Worm (Caenorhabditis elegans) whole organism, L4 larva: ENCODE results near the gene sru-35.

ENCODE experiments used
- F10B5.3 ChIP-seq: sonication (generic microtip); optimal IDR thresholded peaks from 2 replicates; lab custom pipeline; 2016; ENCODE audit warnings: mild to moderate bottlenecking, missing genetic modification characterization, missing compliant biosample characterization
- F26F4.8 ChIP-seq: fragments of 200-800 bp; sonication (Bioruptor generic); conservative IDR thresholded peaks from 2 replicates; pipeline ENCODE4 v1.3.6; 2022; ENCODE audit warnings: missing genetic modification characterization, missing compliant biosample characterization
- R02D3.7 ChIP-seq: fragments of 150-350 bp; sonication (generic microtip); optimal IDR thresholded peaks from 3 replicates; lab custom pipeline; 2014; ENCODE audit warnings: missing biosample characterization, missing genetic modification characterization
- Y75B8A.6 ChIP-seq: fragments of 200-800 bp; sonication (Bioruptor generic); IDR thresholded peaks from 2 replicates; pipeline ENCODE4 v1.3.6; 2022; ENCODE audit warnings: missing genetic modification reagents, missing genetic modification characterization, missing compliant biosample characterization
- ZK337.2 ChIP-seq: fragments of 200-800 bp; sonication (Bioruptor generic); IDR thresholded peaks from 2 replicates; pipeline ENCODE4 v1.3.6; 2022; ENCODE audit warnings: missing genetic modification reagents, missing genetic modification characterization, missing compliant biosample characterization
- aha-1 ChIP-seq: fragments of 150-350 bp; peaks from one replicate; lab custom pipeline; 2014; ENCODE audit warnings: missing biosample characterization, missing genetic modification characterization
- ama-1 ChIP-seq: fragments of 150-350 bp; optimal IDR thresholded peaks from 2 replicates; lab custom pipeline; 2014; ENCODE audit warnings: inconsistent platforms, mixed read lengths
- arid-1 ChIP-seq: fragments of 200-800 bp; sonication (Bioruptor generic); conservative IDR thresholded peaks from 2 replicates; pipeline ENCODE4 v1.3.6; 2022; ENCODE audit warnings: missing genetic modification reagents, missing genetic modification characterization, missing compliant biosample characterization
- ceh-20 ChIP-seq: fragments of 200-800 bp; sonication (Bioruptor generic); IDR thresholded peaks from 2 replicates; pipeline ENCODE4 v1.3.6; 2022; ENCODE audit warnings: missing genetic modification reagents, missing genetic modification characterization, missing compliant biosample characterization
- ceh-28 ChIP-seq: fragments of 150-350 bp; optimal IDR thresholded peaks from 2 replicates; lab custom pipeline; 2014; ENCODE audit warnings: missing biosample characterization, missing genetic modification reagents, missing genetic modification characterization
- ceh-44 ChIP-seq: fragments of 200-800 bp; sonication (Bioruptor generic); IDR thresholded peaks from 2 replicates; pipeline ENCODE4 v1.3.6; 2022; ENCODE audit warnings: missing genetic modification reagents, missing genetic modification characterization, missing compliant biosample characterization
- ctbp-1 ChIP-seq: fragments of 200-800 bp; sonication (Bioruptor generic); IDR thresholded peaks from 2 replicates; pipeline ENCODE4 v1.3.6; 2022; ENCODE audit warnings: missing genetic modification reagents, missing genetic modification characterization, missing compliant biosample characterization
- daf-12 ChIP-seq: fragments of 150-350 bp; optimal IDR thresholded peaks from 2 replicates; lab custom pipeline; 2014; ENCODE audit warnings: missing biosample characterization, missing genetic modification reagents, missing genetic modification characterization
- daf-16 ChIP-seq, 3 experiments: sonication (generic microtip); optimal IDR thresholded peaks; 2 replicates each; lab custom pipeline; 2016 to 2017; ENCODE audit warnings: missing genetic modification characterization in 3 of 3, missing genetic modification reagents in 3 of 3, mild to moderate bottlenecking in 2 of 3, missing compliant biosample characterization in 2 of 3, missing biosample characterization in 1 of 3, moderate library complexity in 1 of 3
- dmd-9 ChIP-seq: fragments of 200-800 bp; sonication (Bioruptor generic); IDR thresholded peaks from 2 replicates; pipeline ENCODE4 v1.3.6; 2022; ENCODE audit warnings: missing genetic modification reagents, missing genetic modification characterization, missing compliant biosample characterization
- dpl-1 ChIP-seq: fragments of 150-350 bp; optimal IDR thresholded peaks from 2 replicates; lab custom pipeline; 2014; ENCODE audit warnings: missing biosample characterization, missing genetic modification reagents, missing genetic modification characterization
- duxl-1 ChIP-seq: sonication (generic microtip); optimal IDR thresholded peaks from 2 replicates; lab custom pipeline; 2016; ENCODE audit warnings: mild to moderate bottlenecking, missing genetic modification characterization, moderate library complexity, missing compliant biosample characterization; ENCODE audit not compliant: poor library complexity
- dve-1 ChIP-seq: sonication (generic microtip); optimal IDR thresholded peaks from 2 replicates; lab custom pipeline; 2017; ENCODE audit warnings: antibody characterized with exemption, mild to moderate bottlenecking, missing genetic modification characterization, missing compliant biosample characterization; ENCODE audit not compliant: insufficient read depth
- egl-27 ChIP-seq: sonication (generic microtip); optimal IDR thresholded peaks from 3 replicates; lab custom pipeline; 2017; ENCODE audit warnings: missing biosample characterization, missing genetic modification reagents, missing genetic modification characterization
- egl-43 ChIP-seq: fragments of 200-800 bp; sonication (Bioruptor generic); IDR thresholded peaks from 2 replicates; pipeline ENCODE4 v1.3.6; 2022; ENCODE audit warnings: missing genetic modification reagents, missing genetic modification characterization, missing compliant biosample characterization
- fkh-10 ChIP-seq: fragments of 150-350 bp; optimal IDR thresholded peaks from 2 replicates; lab custom pipeline; 2014; ENCODE audit warnings: missing biosample characterization, missing genetic modification reagents, missing genetic modification characterization
- hlh-30 ChIP-seq: sonication (generic microtip); optimal IDR thresholded peaks from 2 replicates; lab custom pipeline; 2017; ENCODE audit warnings: antibody characterized with exemption, mild to moderate bottlenecking, missing genetic modification characterization, missing compliant biosample characterization; ENCODE audit not compliant: insufficient read depth
- hmg-1.1 ChIP-seq: fragments of 200-800 bp; sonication (Bioruptor generic); IDR thresholded peaks from 2 replicates; pipeline ENCODE4 v1.3.6; 2022; ENCODE audit warnings: missing genetic modification reagents, missing genetic modification characterization, missing compliant biosample characterization
- jun-1 ChIP-seq: fragments of 150-350 bp; optimal IDR thresholded peaks from 2 replicates; lab custom pipeline; 2014; ENCODE audit warnings: missing biosample characterization, missing genetic modification reagents, missing genetic modification characterization
- lin-13 ChIP-seq: fragments of 150-350 bp; optimal IDR thresholded peaks from 2 replicates; lab custom pipeline; 2014; ENCODE audit warnings: missing biosample characterization, missing genetic modification reagents, missing genetic modification characterization
- lin-29 ChIP-seq: fragments of 200-800 bp; sonication (Bioruptor generic); IDR thresholded peaks from 2 replicates; pipeline ENCODE4 v1.3.6; 2022; ENCODE audit warnings: missing genetic modification reagents, missing genetic modification characterization, missing compliant biosample characterization
- lin-39 ChIP-seq: fragments of 150-350 bp; optimal IDR thresholded peaks from 2 replicates; lab custom pipeline; 2014; ENCODE audit warnings: missing biosample characterization, missing genetic modification reagents, missing genetic modification characterization
- lir-3 ChIP-seq: sonication (generic microtip); optimal IDR thresholded peaks from 2 replicates; lab custom pipeline; 2016; ENCODE audit warnings: mild to moderate bottlenecking, missing genetic modification characterization, missing compliant biosample characterization
- madf-9 ChIP-seq: fragments of 200-800 bp; sonication (Bioruptor generic); conservative IDR thresholded peaks from 2 replicates; pipeline ENCODE4 v1.3.6; 2022; ENCODE audit warnings: missing genetic modification reagents, missing genetic modification characterization, missing compliant biosample characterization
- mxl-3 ChIP-seq: fragments of 200-800 bp; sonication (Bioruptor generic); optimal IDR thresholded peaks from 2 replicates; lab custom pipeline; 2018; ENCODE audit warnings: mild to moderate bottlenecking, missing genetic modification characterization, missing compliant biosample characterization
- nhr-11 ChIP-seq: fragments of 150-350 bp; optimal IDR thresholded peaks from 2 replicates; lab custom pipeline; 2014; ENCODE audit warnings: missing biosample characterization, missing genetic modification characterization
- nhr-28 ChIP-seq: fragments of 150-350 bp; optimal IDR thresholded peaks from 2 replicates; lab custom pipeline; 2014; ENCODE audit warnings: missing biosample characterization, missing genetic modification characterization
- nhr-41 ChIP-seq: fragments of 200-800 bp; sonication (Bioruptor generic); IDR thresholded peaks from 2 replicates; pipeline ENCODE4 v1.3.6; 2022; ENCODE audit warnings: missing genetic modification reagents, missing genetic modification characterization, missing compliant biosample characterization
- pqm-1 ChIP-seq: sonication (generic microtip); optimal IDR thresholded peaks from 2 replicates; lab custom pipeline; 2017; ENCODE audit warnings: missing biosample characterization, missing genetic modification characterization
- sdz-12 ChIP-seq: fragments of 200-800 bp; sonication (Bioruptor generic); optimal IDR thresholded peaks from 2 replicates; lab custom pipeline; 2018; ENCODE audit warnings: mild to moderate bottlenecking, missing genetic modification characterization, missing compliant biosample characterization
- skn-1 ChIP-seq: fragments of 150-350 bp; optimal IDR thresholded peaks from 2 replicates; lab custom pipeline; 2014; ENCODE audit warnings: missing biosample characterization, missing genetic modification characterization
- snpc-1.2 ChIP-seq: fragments of 200-800 bp; sonication (Bioruptor generic); IDR thresholded peaks from 2 replicates; pipeline ENCODE4 v1.3.6; 2022; ENCODE audit warnings: missing genetic modification reagents, missing genetic modification characterization, missing compliant biosample characterization
- spr-3 ChIP-seq: fragments of 200-800 bp; sonication (Bioruptor generic); optimal IDR thresholded peaks from 2 replicates; lab custom pipeline; 2018; ENCODE audit warnings: mild to moderate bottlenecking, missing genetic modification characterization, missing compliant biosample characterization
- unc-39 ChIP-seq: sonication (generic microtip); optimal IDR thresholded peaks from 2 replicates; lab custom pipeline; 2017; ENCODE audit warnings: missing biosample characterization, missing genetic modification characterization
- zag-1 ChIP-seq: fragments of 150-350 bp; optimal IDR thresholded peaks from 2 replicates; lab custom pipeline; 2014; ENCODE audit warnings: missing biosample characterization, missing genetic modification characterization
- zfp-2 ChIP-seq: sonication (generic microtip); optimal IDR thresholded peaks from 2 replicates; lab custom pipeline; 2016; ENCODE audit warnings: mild to moderate bottlenecking, missing genetic modification characterization, missing compliant biosample characterization
- zip-2 ChIP-seq: fragments of 150-350 bp; optimal IDR thresholded peaks from 2 replicates; lab custom pipeline; 2014; ENCODE audit warnings: missing biosample characterization, missing genetic modification characterization
- ztf-11 ChIP-seq: fragments of 150-350 bp; optimal IDR thresholded peaks from 2 replicates; lab custom pipeline; 2014; ENCODE audit warnings: missing biosample characterization, missing genetic modification characterization

Gene sru-35

ce11 chrIV:8815162-8815561, 25.1 kb upstream of the sru-35 start:
- TF ChIP-seq ztf-11 (tag; lab: Kevin White, UChicago) (no peak), nhr-28 (tag; lab: Kevin White, UChicago) (peak; percentile 75), hlh-30 (tag; lab: Kevin White, UChicago) (peak; percentile 0)

- TF ChIP-seq aha-1 = peak; percentile 72
- TF ChIP-seq nhr-11 (tag; lab: Kevin White, UChicago) = peak; percentile 8
- no peak for TF ChIP-seq dpl-1 (GFP tag; lab: Kevin White, UChicago)
- TF ChIP-seq skn-1 = no peak
These were observed 23.6 kb upstream of the sru-35 start, which contains the start of gene exc-5 for ce11 chrIV:8813614-8814013. Gene exc-5, minus strand, starts transcription at chrIV:8813670.

- no peak for TF ChIP-seq daf-16 (GFP tag; optimal IDR thresholded peaks at IDR 0.05; lab: Kevin White, UChicago)
- TF ChIP-seq daf-16 (tag; optimal IDR thresholded peaks at IDR 0.05; lab: Kevin White, UChicago) = peak; percentile 51
- peak; percentile 9 for TF ChIP-seq pqm-1 (tag; lab: Kevin White, UChicago)
- no peak for TF ChIP-seq jun-1 (tag; lab: Kevin White, UChicago)
- peak; percentile 1 for TF ChIP-seq nhr-28 (tag; lab: Kevin White, UChicago)
- TF ChIP-seq unc-39 (tag; lab: Kevin White, UChicago) = no peak
- no peak for TF ChIP-seq hmg-1.1 (GFP tag; lab: Robert Waterston, UW)
- TF ChIP-seq lir-3 (tag; lab: Kevin White, UChicago) = no peak
- no peak for TF ChIP-seq snpc-1.2 (GFP tag; lab: Robert Waterston, UW)
- TF ChIP-seq dve-1 (tag; lab: Kevin White, UChicago) = peak; percentile 48
- TF ChIP-seq, all 104 proteins: peak for 4
These were observed 17.3 kb upstream of the sru-35 start for ce11 chrIV:8807327-8807726.

ce11 chrIV:8798255-8798654, 8.2 kb upstream of the sru-35 start, which contains the start of gene clec-182:
Gene clec-182, minus strand, starts transcription at chrIV:8798355.
- TF ChIP-seq ztf-11 (tag; lab: Kevin White, UChicago) (no peak), R02D3.7 (no peak), madf-9 (GFP tag; lab: Robert Waterston, UW) (no peak), egl-27 (tag; lab: Kevin White, UChicago) (no peak), zfp-2 (no peak), ceh-28 (tag; lab: Kevin White, UChicago) (no peak), arid-1 (GFP tag; lab: Robert Waterston, UW) (no peak), ceh-44 (GFP tag; lab: Robert Waterston, UW) (no peak), unc-39 (tag; lab: Kevin White, UChicago) (no peak), sdz-12 (GFP tag; lab: Kevin White, UChicago) (no peak), lin-29 (GFP tag; lab: Robert Waterston, UW) (no peak), ceh-20 (no peak), duxl-1 (tag; lab: Kevin White, UChicago) (no peak), pqm-1 (tag; lab: Kevin White, UChicago) (no peak), zag-1 (tag; lab: Kevin White, UChicago) (no peak)
- TF ChIP-seq, all 104 proteins: peak for 0

- TF ChIP-seq dmd-9 (GFP tag; lab: Robert Waterston, UW) = no peak
- TF ChIP-seq lin-39 (tag; lab: Kevin White, UChicago) = peak; percentile 15
- no peak for TF ChIP-seq daf-12 (tag; lab: Kevin White, UChicago)
- peak; percentile 72 for TF ChIP-seq aha-1
- TF ChIP-seq lin-13 = no peak
- TF ChIP-seq spr-3 (GFP tag; lab: Kevin White, UChicago) = no peak
- no peak for TF ChIP-seq F26F4.8 (GFP tag; lab: Robert Waterston, UW)
- 0 out of 2 replicates have a peak, but pooled peaks have one; percentile 42 for TF ChIP-seq ctbp-1
- TF ChIP-seq ama-1 (lab: Kevin White, UChicago) = no peak
- no peak for TF ChIP-seq Y75B8A.6
- no peak for TF ChIP-seq ZK337.2
- TF ChIP-seq zip-2 (tag; lab: Kevin White, UChicago) = no peak
- 0 out of 2 replicates have a peak, but pooled peaks have one; percentile 10 for TF ChIP-seq hmg-1.1 (GFP tag; lab: Robert Waterston, UW)
- no peak for TF ChIP-seq lin-29 (GFP tag; lab: Robert Waterston, UW)
- TF ChIP-seq F10B5.3 (tag; lab: Kevin White, UChicago) = no peak
- TF ChIP-seq egl-43 (GFP tag; lab: Robert Waterston, UW) = no peak
- no peak for TF ChIP-seq mxl-3 (GFP tag; lab: Kevin White, UChicago)
- no peak for TF ChIP-seq nhr-41 (GFP tag; lab: Robert Waterston, UW)
- peak; percentile 61 for TF ChIP-seq fkh-10 (GFP tag; lab: Kevin White, UChicago)
- no peak for TF ChIP-seq lir-3 (tag; lab: Kevin White, UChicago)
- TF ChIP-seq ceh-28 (tag; lab: Kevin White, UChicago) = no peak
- no peak for TF ChIP-seq snpc-1.2 (GFP tag; lab: Robert Waterston, UW)
These were observed 6.2 kb upstream of the sru-35 start for ce11 chrIV:8796246-8796645.
